Worm (Caenorhabditis elegans) whole organism, L1 larva: ENCODE data around the gene mex-6.
A peak's percentile ranks its signal among the peaks of the same experiment; 100 is the strongest.

Experiments
- aha-1 ChIP-seq: fragments of 150-350 bp; optimal IDR thresholded peaks from 2 replicates; lab custom pipeline; 2014; ENCODE audit warnings: missing biosample characterization, missing genetic modification characterization
- alr-1 ChIP-seq: fragments of 200-800 bp; sonication (Bioruptor generic); optimal IDR thresholded peaks from 2 replicates; lab custom pipeline; 2018; ENCODE audit warnings: borderline replicate concordance, mild to moderate bottlenecking, missing genetic modification characterization, missing compliant biosample characterization
- aly-2 ChIP-seq: fragments of 150-350 bp; optimal IDR thresholded peaks from 2 replicates; lab custom pipeline; 2014; ENCODE audit warnings: missing biosample characterization, missing genetic modification characterization
- ceh-63 ChIP-seq: fragments of 200-800 bp; sonication (Bioruptor generic); optimal IDR thresholded peaks from 2 replicates; lab custom pipeline; 2018; ENCODE audit warnings: mild to moderate bottlenecking, missing genetic modification characterization, missing compliant biosample characterization
- ceh-82 ChIP-seq, 3 experiments: fragments of 150-350 bp in 1 of 3; sonication (generic microtip) in 2 of 3; optimal IDR thresholded peaks; 2 replicates each; lab custom pipeline; 2014 to 2017; ENCODE audit warnings: missing biosample characterization in 3 of 3, missing genetic modification characterization in 3 of 3
- ces-1 ChIP-seq: fragments of 150-350 bp; optimal IDR thresholded peaks from 2 replicates; lab custom pipeline; 2014; ENCODE audit warnings: missing biosample characterization, missing genetic modification reagents, missing genetic modification characterization
- dpl-1 ChIP-seq, 3 experiments: fragments of 150-350 bp in 2 of 3; sonication (generic microtip) in 1 of 3; optimal IDR thresholded peaks; 2 replicates each; lab custom pipeline; 2014 to 2017; ENCODE audit warnings: missing biosample characterization in 3 of 3, missing genetic modification characterization in 3 of 3, missing genetic modification reagents in 3 of 3
- egl-13 ChIP-seq: sonication (generic microtip); optimal IDR thresholded peaks from 2 replicates; lab custom pipeline; 2016; ENCODE audit warnings: missing genotype, missing genetic modification reagents, missing genetic modification characterization, missing compliant biosample characterization
- egl-27 ChIP-seq, 2 experiments: fragments of 150-350 bp in 1 of 2; sonication (generic microtip); optimal IDR thresholded peaks; 3 replicates each; lab custom pipeline; 2017 to 2018; ENCODE audit warnings: missing biosample characterization in 2 of 2, missing genetic modification characterization in 2 of 2, missing genetic modification reagents in 2 of 2
- ets-5 ChIP-seq: fragments of 200-800 bp; sonication (Bioruptor generic); IDR thresholded peaks from 2 replicates; pipeline ENCODE4 v1.3.6; 2022; ENCODE audit warnings: missing genetic modification characterization, missing compliant biosample characterization
- fkh-10 ChIP-seq: sonication (generic microtip); optimal IDR thresholded peaks from 2 replicates; lab custom pipeline; 2017; ENCODE audit warnings: missing biosample characterization, missing genetic modification reagents, missing genetic modification characterization
- fos-1 ChIP-seq: fragments of 150-350 bp; optimal IDR thresholded peaks from 2 replicates; lab custom pipeline; 2014; ENCODE audit warnings: missing biosample characterization, missing genetic modification characterization
- grh-1 ChIP-seq: fragments of 200-800 bp; sonication (Bioruptor generic); IDR thresholded peaks from 2 replicates; pipeline ENCODE4 v1.3.6; 2022; ENCODE audit warnings: missing genetic modification reagents, missing genetic modification characterization, missing compliant biosample characterization
- hlh-4 ChIP-seq: sonication (generic microtip); optimal IDR thresholded peaks from 2 replicates; lab custom pipeline; 2016; ENCODE audit warnings: mild to moderate bottlenecking, missing genetic modification characterization, missing compliant biosample characterization
- hpl-2 ChIP-seq: fragments of 150-350 bp; optimal IDR thresholded peaks from 2 replicates; lab custom pipeline; 2014; ENCODE audit warnings: missing biosample characterization, missing genetic modification reagents, missing genetic modification characterization
- jun-1 ChIP-seq: fragments of 150-350 bp; optimal IDR thresholded peaks from 2 replicates; lab custom pipeline; 2014; ENCODE audit warnings: missing biosample characterization, missing genetic modification reagents, missing genetic modification characterization
- lin-14 ChIP-seq: fragments of 200-800 bp; sonication (Bioruptor generic); optimal IDR thresholded peaks from 2 replicates; lab custom pipeline; 2018; ENCODE audit warnings: mild to moderate bottlenecking, missing genetic modification characterization, moderate library complexity, missing compliant biosample characterization
- lin-15B ChIP-seq: fragments of 150-350 bp; sonication (generic microtip); optimal IDR thresholded peaks from 3 replicates; lab custom pipeline; 2014; ENCODE audit warnings: missing biosample characterization, missing genetic modification characterization
- lin-35 ChIP-seq, 2 experiments: fragments of 150-350 bp; optimal IDR thresholded peaks; 2 replicates each; lab custom pipeline; 2014; ENCODE audit warnings: missing biosample characterization in 2 of 2, missing genetic modification characterization in 2 of 2, missing genetic modification reagents in 2 of 2
- lsy-2 ChIP-seq, 2 experiments: fragments of 150-350 bp; optimal IDR thresholded peaks; 2 replicates each; lab custom pipeline; 2014; ENCODE audit warnings: missing biosample characterization in 2 of 2, missing genetic modification characterization in 2 of 2
- mab-9 ChIP-seq: fragments of 200-800 bp; sonication (Bioruptor generic); IDR thresholded peaks from 2 replicates; pipeline ENCODE4 v1.3.6; 2022; ENCODE audit warnings: missing genetic modification reagents, missing genetic modification characterization, missing compliant biosample characterization
- mep-1 ChIP-seq: fragments of 150-350 bp; optimal IDR thresholded peaks from 2 replicates; lab custom pipeline; 2014; ENCODE audit warnings: missing biosample characterization, missing genetic modification characterization
- nhr-11 ChIP-seq: fragments of 150-350 bp; optimal IDR thresholded peaks from 2 replicates; lab custom pipeline; 2014; ENCODE audit warnings: missing biosample characterization, missing genetic modification characterization
- nhr-19 ChIP-seq: fragments of 200-800 bp; sonication (Bioruptor generic); conservative IDR thresholded peaks from 2 replicates; pipeline ENCODE4 v1.3.6; 2022; ENCODE audit warnings: missing genetic modification characterization, missing compliant biosample characterization
- nhr-20 ChIP-seq: sonication (generic microtip); optimal IDR thresholded peaks from 2 replicates; lab custom pipeline; 2016; ENCODE audit warnings: mild to moderate bottlenecking, missing genetic modification characterization, missing compliant biosample characterization
- nhr-47 ChIP-seq: sonication (generic microtip); optimal IDR thresholded peaks from 2 replicates; lab custom pipeline; 2016; ENCODE audit warnings: mild to moderate bottlenecking, missing genetic modification characterization, moderate library complexity, missing compliant biosample characterization
- nhr-71 ChIP-seq: sonication (generic microtip); optimal IDR thresholded peaks from 2 replicates; lab custom pipeline; 2016; ENCODE audit warnings: mild to moderate bottlenecking, missing genetic modification characterization, moderate library complexity, missing compliant biosample characterization
- nhr-77 ChIP-seq: fragments of 150-350 bp; optimal IDR thresholded peaks from 2 replicates; lab custom pipeline; 2014; ENCODE audit warnings: missing biosample characterization, missing genetic modification characterization
- nhr-84 ChIP-seq: sonication (generic microtip); optimal IDR thresholded peaks from 2 replicates; lab custom pipeline; 2017; ENCODE audit warnings: missing biosample characterization, missing genetic modification characterization
- nhr-85 ChIP-seq: sonication (generic microtip); peaks from one replicate; lab custom pipeline; 2016; ENCODE audit warnings: missing genetic modification characterization, inconsistent platforms, missing compliant biosample characterization
- nhr-90 ChIP-seq: sonication (generic microtip); optimal IDR thresholded peaks from 2 replicates; lab custom pipeline; 2016; ENCODE audit warnings: mild to moderate bottlenecking, missing genetic modification characterization, missing compliant biosample characterization; ENCODE audit not compliant: poor library complexity
- pag-3 ChIP-seq: sonication (generic microtip); optimal IDR thresholded peaks from 2 replicates; lab custom pipeline; 2017; ENCODE audit warnings: missing genetic modification characterization, mild to moderate bottlenecking, missing compliant biosample characterization, antibody characterized with exemption, borderline replicate concordance; ENCODE audit not compliant: insufficient read depth
- pax-3 ChIP-seq: fragments of 200-800 bp; sonication (Bioruptor generic); optimal IDR thresholded peaks from 2 replicates; lab custom pipeline; 2018; ENCODE audit warnings: mild to moderate bottlenecking, missing genetic modification characterization, moderate library complexity, missing compliant biosample characterization
- pqm-1 ChIP-seq: sonication (generic microtip); optimal IDR thresholded peaks from 3 replicates; lab custom pipeline; 2017; ENCODE audit warnings: missing biosample characterization, missing genetic modification characterization
- snu-23 ChIP-seq: sonication (generic microtip); optimal IDR thresholded peaks from 2 replicates; lab custom pipeline; 2016; ENCODE audit warnings: missing genetic modification characterization, missing compliant biosample characterization
- sox-4 ChIP-seq: sonication (generic microtip); optimal IDR thresholded peaks from 2 replicates; lab custom pipeline; 2016; ENCODE audit warnings: missing genetic modification characterization, missing compliant biosample characterization
- sptf-1 ChIP-seq: fragments of 150-350 bp; optimal IDR thresholded peaks from 2 replicates; lab custom pipeline; 2014; ENCODE audit warnings: missing biosample characterization, missing genetic modification characterization
- sup-37 ChIP-seq: fragments of 200-800 bp; sonication (Bioruptor generic); optimal IDR thresholded peaks from 2 replicates; lab custom pipeline; 2018; ENCODE audit warnings: mild to moderate bottlenecking, missing genetic modification characterization, missing compliant biosample characterization
- swsn-7 ChIP-seq: sonication (generic microtip); optimal IDR thresholded peaks from 2 replicates; lab custom pipeline; 2016; ENCODE audit warnings: missing genetic modification characterization, missing compliant biosample characterization
- tbx-2 ChIP-seq: sonication (generic microtip); optimal IDR thresholded peaks from 2 replicates; lab custom pipeline; 2016; ENCODE audit warnings: missing genetic modification characterization, missing compliant biosample characterization
- tlp-1 ChIP-seq: fragments of 150-350 bp; optimal IDR thresholded peaks from 2 replicates; lab custom pipeline; 2014; ENCODE audit warnings: missing biosample characterization, missing genetic modification characterization
- unc-62 ChIP-seq: fragments of 150-350 bp; optimal IDR thresholded peaks from 2 replicates; lab custom pipeline; 2014; ENCODE audit warnings: missing biosample characterization, missing genetic modification reagents, missing genetic modification characterization
- unc-98 ChIP-seq: fragments of 200-800 bp; sonication (Bioruptor generic); IDR thresholded peaks from 2 replicates; pipeline ENCODE4 v1.3.6; 2022; ENCODE audit warnings: missing genetic modification characterization, missing compliant biosample characterization
- vab-15 ChIP-seq: sonication (generic microtip); optimal IDR thresholded peaks from 2 replicates; lab custom pipeline; 2017; ENCODE audit warnings: missing genotype, mild to moderate bottlenecking, missing genetic modification characterization, missing compliant biosample characterization
- xbp-1 ChIP-seq: sonication (generic microtip); optimal IDR thresholded peaks from 2 replicates; lab custom pipeline; 2016; ENCODE audit warnings: missing genetic modification characterization, missing compliant biosample characterization
- zip-4 ChIP-seq: fragments of 200-800 bp; sonication (Bioruptor generic); optimal IDR thresholded peaks from 2 replicates; lab custom pipeline; 2018; ENCODE audit warnings: mild to moderate bottlenecking, missing genetic modification characterization, moderate library complexity, missing compliant biosample characterization
- ztf-11 ChIP-seq, 2 experiments: sonication (generic microtip); optimal IDR thresholded peaks; 2 replicates each; lab custom pipeline; 2016 to 2017; ENCODE audit warnings: missing genetic modification characterization in 2 of 2, missing biosample characterization in 1 of 2, missing compliant biosample characterization in 1 of 2
- ztf-4 ChIP-seq: fragments of 150-350 bp; optimal IDR thresholded peaks from 2 replicates; lab custom pipeline; 2014; ENCODE audit warnings: missing biosample characterization, missing genetic modification characterization

mex-6 gene

DNA sequence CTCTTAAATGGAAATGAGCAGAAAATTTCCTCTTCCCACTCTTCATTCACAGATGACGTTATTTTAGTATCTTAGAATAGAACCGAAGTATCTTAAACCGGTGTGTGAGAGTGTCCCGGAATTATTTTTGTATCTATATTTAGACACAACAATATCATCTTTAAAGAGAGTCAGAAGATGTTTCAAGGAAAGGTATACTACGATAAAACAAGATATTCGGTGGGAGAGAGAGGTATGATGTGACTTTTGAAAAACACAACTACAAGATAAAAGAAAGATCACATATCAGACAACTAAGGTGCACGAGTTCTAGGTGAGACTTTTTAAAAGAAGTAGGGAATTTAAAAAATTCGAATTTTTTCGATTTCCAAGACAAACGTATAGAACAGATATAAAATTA lies 33.4 kb upstream of the mex-6 start (continued):
- TF ChIP-seq dpl-1 (GFP tag; optimal IDR thresholded peaks at IDR 0.05; lab: Kevin White, UChicago) (no peak), pag-3 (tag; lab: Kevin White, UChicago) (no peak), ztf-11 (tag; optimal IDR thresholded peaks at IDR 0.05; lab: Kevin White, UChicago) (no peak), ztf-4 (tag; lab: Kevin White, UChicago) (no peak), xbp-1 (tag; lab: Kevin White, UChicago) (no peak), nhr-77 (no peak), tbx-2 (tag; lab: Kevin White, UChicago) (no peak), nhr-84 (tag; lab: Kevin White, UChicago) (no peak), vab-15 (no peak), fkh-10 (GFP tag; lab: Kevin White, UChicago) (no peak), nhr-20 (tag; lab: Kevin White, UChicago) (peak; percentile 61), nhr-85 (tag; lab: Kevin White, UChicago) (peak; percentile 84), swsn-7 (no peak), lin-15B (tag; lab: Kevin White, UChicago) (no peak), egl-27 (tag; optimal IDR thresholded peaks at IDR 0.05; lab: Kevin White, UChicago) (no peak), fos-1 (no peak)

DNA sequence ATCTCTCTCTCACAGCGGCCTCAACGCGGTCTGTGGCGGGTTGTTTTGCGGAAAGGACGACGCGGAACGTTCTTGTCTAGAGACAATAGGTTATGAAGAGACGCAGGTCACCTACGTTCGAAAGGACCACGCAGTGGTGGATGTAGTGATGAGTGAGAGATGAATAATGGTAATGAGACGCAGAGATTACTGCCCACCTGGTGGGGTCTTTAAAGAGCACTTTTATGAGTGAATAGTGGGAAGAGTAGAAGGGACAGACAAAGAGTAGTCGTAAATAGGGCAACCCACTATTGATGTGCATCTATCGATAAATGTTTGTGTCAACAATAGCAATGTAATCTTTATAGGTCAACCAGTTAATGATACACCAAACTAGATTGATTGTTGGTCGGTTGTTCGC lies 32.9 kb upstream of the mex-6 start:
- TF ChIP-seq ces-1 = no peak

DNA sequence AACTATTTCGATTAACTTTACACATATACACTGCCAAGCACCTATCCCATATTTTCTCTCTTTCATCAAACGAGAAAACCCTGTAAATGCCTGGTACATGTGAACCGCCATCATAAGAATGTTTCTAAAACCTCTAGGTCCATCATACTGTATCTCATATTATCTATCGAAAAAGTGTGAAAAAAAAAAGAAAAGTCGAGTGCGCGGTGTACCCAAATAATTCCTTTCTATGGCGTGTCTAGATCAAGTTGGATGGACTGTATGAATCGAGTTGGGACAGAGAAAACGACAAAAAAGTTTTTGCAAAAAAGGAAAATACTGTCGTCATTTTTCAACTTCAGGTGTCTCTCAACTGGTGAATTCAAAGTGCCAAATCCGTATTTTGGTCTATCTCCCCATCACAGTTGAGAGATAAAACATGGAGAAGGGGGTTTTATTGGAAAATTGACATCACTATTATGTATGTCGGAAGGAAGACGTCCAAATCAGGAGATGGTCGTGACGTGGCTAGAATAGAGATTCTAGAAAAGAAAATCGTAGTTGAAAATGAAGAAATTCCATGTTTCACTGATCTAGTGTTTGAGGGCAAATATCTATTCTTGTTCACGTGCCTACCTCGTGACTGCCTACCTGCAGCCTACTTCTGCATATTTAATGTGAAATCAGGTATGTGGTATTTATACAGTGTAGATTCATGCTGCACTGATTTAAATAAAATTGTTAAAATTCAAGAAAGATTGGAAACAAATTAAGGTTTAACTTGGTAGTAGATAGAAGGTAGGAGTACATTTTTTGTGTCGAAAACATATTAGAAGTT lies 30.5 kb upstream of the mex-6 start:
- TF ChIP-seq ceh-63 (GFP tag; lab: Kevin White, UChicago) = no peak
- no peak for TF ChIP-seq ceh-82 (tag; optimal IDR thresholded peaks at IDR 0.05; lab: Kevin White, UChicago)
- TF ChIP-seq ets-5 (GFP tag; lab: Robert Waterston, UW) = no peak
- peak in 1 of 2 experiments; percentile 7 for TF ChIP-seq lin-35 (GFP tag; optimal IDR thresholded peaks at IDR 0.05; lab: Kevin White, UChicago)
- no peak for TF ChIP-seq unc-98
- no peak for TF ChIP-seq unc-62 (GFP tag; lab: Kevin White, UChicago)
- no peak for TF ChIP-seq nhr-11 (tag; lab: Kevin White, UChicago)
- TF ChIP-seq nhr-71 (tag; lab: Kevin White, UChicago) = peak; percentile 77
- TF ChIP-seq egl-13 (tag; lab: Kevin White, UChicago) = no peak
- peak; percentile 58 for TF ChIP-seq lin-14
- peak; percentile 34; the same call in 1 of the 2 replicates for TF ChIP-seq nhr-19 (GFP tag; lab: Robert Waterston, UW)
- TF ChIP-seq aha-1 = no peak
- no peak for TF ChIP-seq nhr-77
- peak; percentile 64 for TF ChIP-seq nhr-20 (tag; lab: Kevin White, UChicago)
- TF ChIP-seq hpl-2 (GFP tag; lab: Kevin White, UChicago) = no peak
- no peak for TF ChIP-seq sptf-1 (tag; lab: Kevin White, UChicago)
- TF ChIP-seq alr-1 (tag; lab: Kevin White, UChicago) = no peak
- no peak for TF ChIP-seq sup-37 (GFP tag; lab: Kevin White, UChicago)
- TF ChIP-seq snu-23 (GFP tag; lab: Kevin White, UChicago) = peak; percentile 63
- no peak for TF ChIP-seq sox-4 (tag; lab: Kevin White, UChicago)
- TF ChIP-seq tlp-1 (tag; lab: Kevin White, UChicago) = no peak
- TF ChIP-seq nhr-85 (tag; lab: Kevin White, UChicago) = peak; percentile 96
- TF ChIP-seq nhr-47 = peak; percentile 24
- TF ChIP-seq hlh-4 (tag; lab: Kevin White, UChicago) = no peak
- TF ChIP-seq lsy-2 (tag; optimal IDR thresholded peaks at IDR 0.05; lab: Kevin White, UChicago) = peak in 1 of 2 experiments; percentile 58
- peak; percentile 36; the same call in 1 of the 2 replicates for TF ChIP-seq grh-1
- no peak for TF ChIP-seq pax-3 (tag; lab: Kevin White, UChicago)
- TF ChIP-seq mab-9 (GFP tag; lab: Robert Waterston, UW) = no peak
- no peak for TF ChIP-seq aly-2 (tag; lab: Kevin White, UChicago)
- no peak for TF ChIP-seq zip-4
- no peak for TF ChIP-seq jun-1 (tag; lab: Kevin White, UChicago)
- TF ChIP-seq mep-1 (tag; lab: Kevin White, UChicago) = peak; percentile 36
- TF ChIP-seq pqm-1 (tag; lab: Kevin White, UChicago) = no peak
- peak; percentile 54 for TF ChIP-seq nhr-90 (tag; lab: Kevin White, UChicago)
